Worm (Caenorhabditis elegans) whole organism, L1 larva: Measurements from ENCODE around the gene emc-5.

ENCODE experiments used
- C04F5.9 ChIP-seq: sonication (generic microtip); optimal IDR thresholded peaks from 2 replicates; lab custom pipeline; 2016; ENCODE audit warnings: missing genetic modification characterization, missing compliant biosample characterization
- F16B12.6 ChIP-seq: fragments of 150-350 bp; optimal IDR thresholded peaks from 2 replicates; lab custom pipeline; 2014; ENCODE audit warnings: missing biosample characterization, missing genetic modification characterization
- Y116A8C.19 ChIP-seq: sonication (generic microtip); optimal IDR thresholded peaks from 2 replicates; lab custom pipeline; 2016; ENCODE audit warnings: missing compliant biosample characterization, missing genetic modification characterization, borderline replicate concordance
- blmp-1 ChIP-seq: fragments of 150-350 bp; optimal IDR thresholded peaks from 2 replicates; lab custom pipeline; 2014; ENCODE audit warnings: missing biosample characterization, missing genetic modification characterization
- ceh-63 ChIP-seq: fragments of 200-800 bp; sonication (Bioruptor generic); optimal IDR thresholded peaks from 2 replicates; lab custom pipeline; 2018; ENCODE audit warnings: mild to moderate bottlenecking, missing genetic modification characterization, missing compliant biosample characterization
- ceh-8 ChIP-seq: fragments of 200-800 bp; sonication (Bioruptor generic); optimal IDR thresholded peaks from 2 replicates; lab custom pipeline; 2018; ENCODE audit warnings: mild to moderate bottlenecking, missing genetic modification characterization, moderate library complexity, missing compliant biosample characterization
- ceh-82 ChIP-seq, 3 experiments: fragments of 150-350 bp in 1 of 3; sonication (generic microtip) in 2 of 3; optimal IDR thresholded peaks; 2 replicates each; lab custom pipeline; 2014 to 2017; ENCODE audit warnings: missing biosample characterization in 3 of 3, missing genetic modification characterization in 3 of 3
- ceh-88 ChIP-seq: fragments of 200-800 bp; sonication (Bioruptor generic); IDR thresholded peaks from 2 replicates; pipeline ENCODE4 v1.3.6; 2022; ENCODE audit warnings: missing genetic modification characterization, missing compliant biosample characterization
- ceh-90 ChIP-seq: sonication (generic microtip); optimal IDR thresholded peaks from 2 replicates; lab custom pipeline; 2016; ENCODE audit warnings: missing genetic modification characterization, missing compliant biosample characterization
- dsc-1 ChIP-seq: sonication (generic microtip); optimal IDR thresholded peaks from 2 replicates; lab custom pipeline; 2016; ENCODE audit warnings: mild to moderate bottlenecking, missing genetic modification characterization, missing compliant biosample characterization
- efl-1 ChIP-seq, 4 experiments: fragments of 150-350 bp; optimal IDR thresholded peaks in 3 of 4; peaks in 1 of 4; 1 replicate in 1 of 4; 2 replicates in 3 of 4; lab custom pipeline; 2014; ENCODE audit warnings: missing biosample characterization in 2 of 4, missing genetic modification characterization in 2 of 4, missing genetic modification reagents in 2 of 4
- efl-3 ChIP-seq: fragments of 200-800 bp; sonication (Bioruptor generic); optimal IDR thresholded peaks from 2 replicates; lab custom pipeline; 2018; ENCODE audit warnings: mild to moderate bottlenecking, missing genetic modification characterization, missing compliant biosample characterization
- egl-13 ChIP-seq: sonication (generic microtip); optimal IDR thresholded peaks from 2 replicates; lab custom pipeline; 2016; ENCODE audit warnings: missing genotype, missing genetic modification reagents, missing genetic modification characterization, missing compliant biosample characterization
- elt-3 ChIP-seq, 6 experiments: fragments of 150-350 bp in 1 of 6; sonication (generic microtip); optimal IDR thresholded peaks; 2 replicates each; lab custom pipeline; 2017 to 2018; ENCODE audit warnings: missing biosample characterization in 6 of 6, missing genetic modification characterization in 6 of 6, inconsistent platforms in 1 of 6
- fkh-10 ChIP-seq: sonication (generic microtip); optimal IDR thresholded peaks from 2 replicates; lab custom pipeline; 2017; ENCODE audit warnings: missing biosample characterization, missing genetic modification reagents, missing genetic modification characterization
- fkh-4 ChIP-seq: sonication (generic microtip); optimal IDR thresholded peaks from 2 replicates; lab custom pipeline; 2016; ENCODE audit warnings: missing compliant biosample characterization, missing genetic modification characterization, borderline replicate concordance
- fkh-8 ChIP-seq: sonication (generic microtip); optimal IDR thresholded peaks from 2 replicates; lab custom pipeline; 2016; ENCODE audit warnings: mild to moderate bottlenecking, missing genetic modification characterization, missing compliant biosample characterization
- fos-1 ChIP-seq: fragments of 150-350 bp; optimal IDR thresholded peaks from 2 replicates; lab custom pipeline; 2014; ENCODE audit warnings: missing biosample characterization, missing genetic modification characterization
- hlh-4 ChIP-seq: sonication (generic microtip); optimal IDR thresholded peaks from 2 replicates; lab custom pipeline; 2016; ENCODE audit warnings: mild to moderate bottlenecking, missing genetic modification characterization, missing compliant biosample characterization
- isw-1 ChIP-seq: fragments of 200-800 bp; sonication (Bioruptor generic); IDR thresholded peaks from 2 replicates; pipeline ENCODE4 v1.3.6; 2022; ENCODE audit warnings: missing genetic modification characterization, missing compliant biosample characterization
- jun-1 ChIP-seq: fragments of 150-350 bp; optimal IDR thresholded peaks from 2 replicates; lab custom pipeline; 2014; ENCODE audit warnings: missing biosample characterization, missing genetic modification reagents, missing genetic modification characterization
- lin-13 ChIP-seq: fragments of 150-350 bp; optimal IDR thresholded peaks from 2 replicates; lab custom pipeline; 2014; ENCODE audit warnings: missing biosample characterization, missing genetic modification reagents, missing genetic modification characterization
- lin-14 ChIP-seq: fragments of 200-800 bp; sonication (Bioruptor generic); optimal IDR thresholded peaks from 2 replicates; lab custom pipeline; 2018; ENCODE audit warnings: mild to moderate bottlenecking, missing genetic modification characterization, moderate library complexity, missing compliant biosample characterization
- lin-15B ChIP-seq: fragments of 150-350 bp; sonication (generic microtip); optimal IDR thresholded peaks from 3 replicates; lab custom pipeline; 2014; ENCODE audit warnings: missing biosample characterization, missing genetic modification characterization
- lin-35 ChIP-seq, 2 experiments: fragments of 150-350 bp; optimal IDR thresholded peaks; 2 replicates each; lab custom pipeline; 2014; ENCODE audit warnings: missing biosample characterization in 2 of 2, missing genetic modification characterization in 2 of 2, missing genetic modification reagents in 2 of 2
- mab-9 ChIP-seq: fragments of 200-800 bp; sonication (Bioruptor generic); IDR thresholded peaks from 2 replicates; pipeline ENCODE4 v1.3.6; 2022; ENCODE audit warnings: missing genetic modification reagents, missing genetic modification characterization, missing compliant biosample characterization
- mdl-1 ChIP-seq, 2 experiments: fragments of 150-350 bp; optimal IDR thresholded peaks; 2 replicates each; lab custom pipeline; 2014 to 2017; ENCODE audit warnings: missing biosample characterization in 2 of 2, missing genetic modification characterization in 2 of 2, inconsistent platforms in 1 of 2
- mef-2 ChIP-seq: fragments of 150-350 bp; optimal IDR thresholded peaks from 2 replicates; lab custom pipeline; 2014; ENCODE audit warnings: missing biosample characterization, missing genetic modification characterization
- nhr-11 ChIP-seq: fragments of 150-350 bp; optimal IDR thresholded peaks from 2 replicates; lab custom pipeline; 2014; ENCODE audit warnings: missing biosample characterization, missing genetic modification characterization
- nhr-19 ChIP-seq: fragments of 200-800 bp; sonication (Bioruptor generic); conservative IDR thresholded peaks from 2 replicates; pipeline ENCODE4 v1.3.6; 2022; ENCODE audit warnings: missing genetic modification characterization, missing compliant biosample characterization
- nhr-20 ChIP-seq: sonication (generic microtip); optimal IDR thresholded peaks from 2 replicates; lab custom pipeline; 2016; ENCODE audit warnings: mild to moderate bottlenecking, missing genetic modification characterization, missing compliant biosample characterization
- nhr-237 ChIP-seq: fragments of 150-350 bp; optimal IDR thresholded peaks from 2 replicates; lab custom pipeline; 2014; ENCODE audit warnings: missing biosample characterization, missing genetic modification characterization
- nhr-47 ChIP-seq: sonication (generic microtip); optimal IDR thresholded peaks from 2 replicates; lab custom pipeline; 2016; ENCODE audit warnings: mild to moderate bottlenecking, missing genetic modification characterization, moderate library complexity, missing compliant biosample characterization
- nhr-71 ChIP-seq: sonication (generic microtip); optimal IDR thresholded peaks from 2 replicates; lab custom pipeline; 2016; ENCODE audit warnings: mild to moderate bottlenecking, missing genetic modification characterization, moderate library complexity, missing compliant biosample characterization
- nhr-77 ChIP-seq: fragments of 150-350 bp; optimal IDR thresholded peaks from 2 replicates; lab custom pipeline; 2014; ENCODE audit warnings: missing biosample characterization, missing genetic modification characterization
- nhr-85 ChIP-seq: sonication (generic microtip); peaks from one replicate; lab custom pipeline; 2016; ENCODE audit warnings: missing genetic modification characterization, inconsistent platforms, missing compliant biosample characterization
- nhr-90 ChIP-seq: sonication (generic microtip); optimal IDR thresholded peaks from 2 replicates; lab custom pipeline; 2016; ENCODE audit warnings: mild to moderate bottlenecking, missing genetic modification characterization, missing compliant biosample characterization; ENCODE audit not compliant: poor library complexity
- pax-3 ChIP-seq: fragments of 200-800 bp; sonication (Bioruptor generic); optimal IDR thresholded peaks from 2 replicates; lab custom pipeline; 2018; ENCODE audit warnings: mild to moderate bottlenecking, missing genetic modification characterization, moderate library complexity, missing compliant biosample characterization
- rnt-1 ChIP-seq: sonication (generic microtip); optimal IDR thresholded peaks from 2 replicates; lab custom pipeline; 2016; ENCODE audit warnings: mild to moderate bottlenecking, missing genetic modification characterization, moderate library complexity, missing compliant biosample characterization
- skn-1 ChIP-seq: fragments of 150-350 bp; optimal IDR thresholded peaks from 2 replicates; lab custom pipeline; 2014; ENCODE audit warnings: missing biosample characterization, missing genetic modification characterization
- snpc-4 ChIP-seq: fragments of 150-350 bp; optimal IDR thresholded peaks from 2 replicates; lab custom pipeline; 2014; ENCODE audit warnings: missing biosample characterization, missing genetic modification characterization
- sox-4 ChIP-seq: sonication (generic microtip); optimal IDR thresholded peaks from 2 replicates; lab custom pipeline; 2016; ENCODE audit warnings: missing genetic modification characterization, missing compliant biosample characterization
- tbx-2 ChIP-seq: sonication (generic microtip); optimal IDR thresholded peaks from 2 replicates; lab custom pipeline; 2016; ENCODE audit warnings: missing genetic modification characterization, missing compliant biosample characterization
- unc-130 ChIP-seq: fragments of 150-350 bp; optimal IDR thresholded peaks from 2 replicates; lab custom pipeline; 2017; ENCODE audit warnings: missing biosample characterization, missing genetic modification characterization, inconsistent platforms
- unc-86 ChIP-seq: sonication (generic microtip); optimal IDR thresholded peaks from 2 replicates; lab custom pipeline; 2016; ENCODE audit warnings: missing genetic modification characterization, missing compliant biosample characterization
- vab-15 ChIP-seq: sonication (generic microtip); optimal IDR thresholded peaks from 2 replicates; lab custom pipeline; 2017; ENCODE audit warnings: missing genotype, mild to moderate bottlenecking, missing genetic modification characterization, missing compliant biosample characterization
- xbp-1 ChIP-seq: sonication (generic microtip); optimal IDR thresholded peaks from 2 replicates; lab custom pipeline; 2016; ENCODE audit warnings: missing genetic modification characterization, missing compliant biosample characterization
- ztf-11 ChIP-seq, 2 experiments: sonication (generic microtip); optimal IDR thresholded peaks; 2 replicates each; lab custom pipeline; 2016 to 2017; ENCODE audit warnings: missing genetic modification characterization in 2 of 2, missing biosample characterization in 1 of 2, missing compliant biosample characterization in 1 of 2

Gene emc-5

ce11 chrII:11533716-11534115 lies 37.1 kb downstream of the emc-5 start, which contains the start of gene mdt-8:
Gene mdt-8 (minus strand): TSS chrII:11533816.
- no peak for TF ChIP-seq ceh-63 (GFP tag; lab: Kevin White, UChicago)
- TF ChIP-seq jun-1 (tag; lab: Kevin White, UChicago) = no peak
- no peak for TF ChIP-seq fkh-10 (GFP tag; lab: Kevin White, UChicago)
- no peak for TF ChIP-seq mef-2
- TF ChIP-seq nhr-19 (GFP tag; lab: Robert Waterston, UW) = no peak
- TF ChIP-seq, all 84 proteins: peak for 0

- TF ChIP-seq efl-1 (optimal IDR thresholded peaks at IDR 0.05; lab: Kevin White, UChicago) (peak; percentile 82 to 90), efl-1 (GFP tag; optimal IDR thresholded peaks at IDR 0.05 in 1 of 2; lab: Kevin White, UChicago) (peak; percentile 87 to 99), fos-1 (tag; lab: Kevin White, UChicago) (peak; percentile 31), isw-1 (GFP tag; lab: Robert Waterston, UW) (peak; percentile 89), ztf-11 (tag; optimal IDR thresholded peaks at IDR 0.05; lab: Kevin White, UChicago) (peak in 1 of 2 experiments; percentile 94), skn-1 (tag; lab: Kevin White, UChicago) (peak; percentile 42), elt-3 (tag; optimal IDR thresholded peaks at IDR 0.05; lab: Kevin White, UChicago) (peak in 2 of 6 experiments; percentile 11 to 13), nhr-71 (tag; lab: Kevin White, UChicago) (peak; percentile 92), dsc-1 (peak; percentile 83), ceh-63 (GFP tag; lab: Kevin White, UChicago) (peak; percentile 86), nhr-90 (tag; lab: Kevin White, UChicago) (peak; percentile 86), nhr-77 (tag; lab: Kevin White, UChicago) (peak; percentile 72), nhr-20 (tag; lab: Kevin White, UChicago) (peak; percentile 86), ceh-88 (GFP tag; lab: Robert Waterston, UW) (peak; percentile 90), mdl-1 (tag; optimal IDR thresholded peaks at IDR 0.05; lab: Kevin White, UChicago) (peak in 1 of 2 experiments; percentile 71), snpc-4 (tag; lab: Kevin White, UChicago) (peak; percentile 6), hlh-4 (tag; lab: Kevin White, UChicago) (peak; percentile 20), egl-13 (tag; lab: Kevin White, UChicago) (peak; percentile 72), lin-35 (GFP tag; optimal IDR thresholded peaks at IDR 0.05; lab: Kevin White, UChicago) (peak; percentile 78 to 92), Y116A8C.19 (tag; lab: Kevin White, UChicago) (peak; percentile 53), nhr-85 (peak; percentile 74), fkh-4 (tag; lab: Kevin White, UChicago) (peak; percentile 54), fkh-8 (tag; lab: Kevin White, UChicago) (peak; percentile 90), ceh-8 (GFP tag; lab: Kevin White, UChicago) (peak; percentile 57), lin-14 (peak; percentile 84), mab-9 (peak; percentile 87), lin-13 (GFP tag; lab: Kevin White, UChicago) (peak; percentile 59), efl-3 (peak; percentile 10), blmp-1 (peak; percentile 22), nhr-11 (tag; lab: Kevin White, UChicago) (peak; percentile 11), vab-15 (tag; lab: Kevin White, UChicago) (peak; percentile 76), ceh-90 (tag; lab: Kevin White, UChicago) (peak; percentile 51), rnt-1 (tag; lab: Kevin White, UChicago) (peak; percentile 99), xbp-1 (tag; lab: Kevin White, UChicago) (peak; percentile 86), C04F5.9 (tag; lab: Kevin White, UChicago) (peak; percentile 47), F16B12.6 (peak; percentile 32), jun-1 (tag; lab: Kevin White, UChicago) (peak; percentile 66), unc-86 (tag; lab: Kevin White, UChicago) (peak; percentile 84), pax-3 (peak; percentile 89), ceh-82 (tag; optimal IDR thresholded peaks at IDR 0.05; lab: Kevin White, UChicago) (peak; percentile 76 to 92 (median 80)), sox-4 (tag; lab: Kevin White, UChicago) (peak; percentile 78), tbx-2 (tag; lab: Kevin White, UChicago) (peak; percentile 82), unc-130 (tag; lab: Kevin White, UChicago) (peak; percentile 61), nhr-47 (tag; lab: Kevin White, UChicago) (peak; percentile 92), nhr-237 (tag; lab: Kevin White, UChicago) (peak; percentile 34), lin-15B (tag; lab: Kevin White, UChicago) (peak; percentile 82)
Observed at ce11 chrII:11534429-11535099, 38.0 kb downstream of the emc-5 start, which contains the start of gene Y62F5A.12. Gene Y62F5A.12 (minus strand): TSS chrII:11534479.
